Worm (Caenorhabditis elegans) whole organism, L4 larva: ENCODE data around the gene srt-23.
A peak's percentile ranks its signal among the peaks of the same experiment; 100 is the strongest.

Source experiments
- R02D3.7 ChIP-seq: fragments of 150-350 bp; sonication (generic microtip); optimal IDR thresholded peaks from 3 replicates; lab custom pipeline; 2014; ENCODE audit warnings: missing biosample characterization, missing genetic modification characterization
- Y105C5A.15 ChIP-seq: fragments of 200-800 bp; sonication (Bioruptor generic); IDR thresholded peaks from 2 replicates; pipeline ENCODE4 v1.3.6; 2022; ENCODE audit warnings: missing genetic modification characterization, missing compliant biosample characterization
- Y5F2A.4 ChIP-seq: fragments of 200-800 bp; sonication (Bioruptor generic); optimal IDR thresholded peaks from 2 replicates; lab custom pipeline; 2018; ENCODE audit warnings: mild to moderate bottlenecking, missing genetic modification characterization, missing compliant biosample characterization
- ZK337.2 ChIP-seq: fragments of 200-800 bp; sonication (Bioruptor generic); IDR thresholded peaks from 2 replicates; pipeline ENCODE4 v1.3.6; 2022; ENCODE audit warnings: missing genetic modification reagents, missing genetic modification characterization, missing compliant biosample characterization
- ZK546.5 ChIP-seq, 2 experiments: sonication (generic microtip); optimal IDR thresholded peaks; 2 replicates each; lab custom pipeline; 2017; ENCODE audit warnings: missing biosample characterization in 2 of 2, missing genetic modification characterization in 2 of 2
- aha-1 ChIP-seq: fragments of 150-350 bp; peaks from one replicate; lab custom pipeline; 2014; ENCODE audit warnings: missing biosample characterization, missing genetic modification characterization
- ama-1 ChIP-seq: fragments of 150-350 bp; optimal IDR thresholded peaks from 2 replicates; lab custom pipeline; 2014; ENCODE audit warnings: inconsistent platforms, mixed read lengths
- ceh-20 ChIP-seq: fragments of 200-800 bp; sonication (Bioruptor generic); IDR thresholded peaks from 2 replicates; pipeline ENCODE4 v1.3.6; 2022; ENCODE audit warnings: missing genetic modification reagents, missing genetic modification characterization, missing compliant biosample characterization
- ceh-28 ChIP-seq: fragments of 150-350 bp; optimal IDR thresholded peaks from 2 replicates; lab custom pipeline; 2014; ENCODE audit warnings: missing biosample characterization, missing genetic modification reagents, missing genetic modification characterization
- ceh-62 ChIP-seq: sonication (generic microtip); optimal IDR thresholded peaks from 2 replicates; lab custom pipeline; 2017; ENCODE audit warnings: missing biosample characterization, missing genetic modification characterization
- ces-1 ChIP-seq: fragments of 150-350 bp; sonication (generic microtip); optimal IDR thresholded peaks from 4 replicates; lab custom pipeline; 2014; ENCODE audit warnings: missing biosample characterization, missing genetic modification reagents, missing genetic modification characterization
- daf-12 ChIP-seq: fragments of 150-350 bp; optimal IDR thresholded peaks from 2 replicates; lab custom pipeline; 2014; ENCODE audit warnings: missing biosample characterization, missing genetic modification reagents, missing genetic modification characterization
- dmd-9 ChIP-seq: fragments of 200-800 bp; sonication (Bioruptor generic); IDR thresholded peaks from 2 replicates; pipeline ENCODE4 v1.3.6; 2022; ENCODE audit warnings: missing genetic modification reagents, missing genetic modification characterization, missing compliant biosample characterization
- duxl-1 ChIP-seq: sonication (generic microtip); optimal IDR thresholded peaks from 2 replicates; lab custom pipeline; 2016; ENCODE audit warnings: mild to moderate bottlenecking, missing genetic modification characterization, moderate library complexity, missing compliant biosample characterization; ENCODE audit not compliant: poor library complexity
- fkh-10 ChIP-seq: fragments of 150-350 bp; optimal IDR thresholded peaks from 2 replicates; lab custom pipeline; 2014; ENCODE audit warnings: missing biosample characterization, missing genetic modification reagents, missing genetic modification characterization
- fos-1 ChIP-seq: fragments of 150-350 bp; optimal IDR thresholded peaks from 2 replicates; lab custom pipeline; 2014; ENCODE audit warnings: missing biosample characterization, missing genetic modification characterization
- hif-1 ChIP-seq, 2 experiments: sonication (generic microtip); optimal IDR thresholded peaks; 2 replicates each; lab custom pipeline; 2016 to 2017; ENCODE audit warnings: missing compliant biosample characterization in 2 of 2, missing genetic modification characterization in 2 of 2, missing genetic modification reagents in 2 of 2, missing genotype in 2 of 2, mild to moderate bottlenecking in 1 of 2
- hlh-11 ChIP-seq: fragments of 200-800 bp; sonication (Bioruptor generic); optimal IDR thresholded peaks from 2 replicates; lab custom pipeline; 2018; ENCODE audit warnings: mild to moderate bottlenecking, missing genetic modification characterization, missing compliant biosample characterization
- jun-1 ChIP-seq: fragments of 150-350 bp; optimal IDR thresholded peaks from 2 replicates; lab custom pipeline; 2014; ENCODE audit warnings: missing biosample characterization, missing genetic modification reagents, missing genetic modification characterization
- lin-38 ChIP-seq: fragments of 200-800 bp; sonication (Bioruptor generic); IDR thresholded peaks from 2 replicates; pipeline ENCODE4 v1.3.6; 2022; ENCODE audit warnings: missing genetic modification reagents, missing genetic modification characterization, missing compliant biosample characterization
- lin-39 ChIP-seq: fragments of 150-350 bp; optimal IDR thresholded peaks from 2 replicates; lab custom pipeline; 2014; ENCODE audit warnings: missing biosample characterization, missing genetic modification reagents, missing genetic modification characterization
- lsy-2 ChIP-seq, 2 experiments: fragments of 150-350 bp in 1 of 2; sonication (generic microtip) in 1 of 2; optimal IDR thresholded peaks; 2 replicates each; lab custom pipeline; 2014 to 2017; ENCODE audit warnings: missing biosample characterization in 2 of 2, missing genetic modification characterization in 2 of 2
- mdt-29 ChIP-seq: fragments of 200-800 bp; sonication (Bioruptor generic); IDR thresholded peaks from 2 replicates; pipeline ENCODE4 v1.3.6; 2022; ENCODE audit warnings: missing genetic modification reagents, missing genetic modification characterization, missing compliant biosample characterization
- mep-1 ChIP-seq: fragments of 150-350 bp; sonication (generic microtip); optimal IDR thresholded peaks from 3 replicates; lab custom pipeline; 2014; ENCODE audit warnings: missing biosample characterization, missing genetic modification characterization
- mes-2 ChIP-seq: sonication (generic microtip); optimal IDR thresholded peaks from 2 replicates; lab custom pipeline; 2016; ENCODE audit warnings: missing genotype, mild to moderate bottlenecking, missing genetic modification characterization, missing compliant biosample characterization; ENCODE audit not compliant: poor library complexity, severe bottlenecking
- mxl-3 ChIP-seq: fragments of 200-800 bp; sonication (Bioruptor generic); optimal IDR thresholded peaks from 2 replicates; lab custom pipeline; 2018; ENCODE audit warnings: mild to moderate bottlenecking, missing genetic modification characterization, missing compliant biosample characterization
- nhr-111 ChIP-seq: fragments of 200-800 bp; sonication (Bioruptor generic); optimal IDR thresholded peaks from 2 replicates; lab custom pipeline; 2018; ENCODE audit warnings: mild to moderate bottlenecking, missing genetic modification characterization, missing compliant biosample characterization
- nhr-25 ChIP-seq: sonication (generic microtip); optimal IDR thresholded peaks from 2 replicates; lab custom pipeline; 2017; ENCODE audit warnings: missing genetic modification characterization, mild to moderate bottlenecking, missing compliant biosample characterization, antibody characterized with exemption, moderate library complexity, borderline replicate concordance; ENCODE audit not compliant: insufficient read depth
- nhr-28 ChIP-seq: fragments of 150-350 bp; optimal IDR thresholded peaks from 2 replicates; lab custom pipeline; 2014; ENCODE audit warnings: missing biosample characterization, missing genetic modification characterization
- pqm-1 ChIP-seq: sonication (generic microtip); optimal IDR thresholded peaks from 2 replicates; lab custom pipeline; 2017; ENCODE audit warnings: missing biosample characterization, missing genetic modification characterization
- set-16 ChIP-seq: fragments of 200-800 bp; sonication (Bioruptor generic); IDR thresholded peaks from 2 replicates; pipeline ENCODE4 v1.3.6; 2022; ENCODE audit warnings: missing genetic modification reagents, missing genetic modification characterization, missing compliant biosample characterization
- tra-1 ChIP-seq: fragments of 200-800 bp; sonication (Bioruptor generic); IDR thresholded peaks from 2 replicates; pipeline ENCODE4 v1.3.6; 2022; ENCODE audit warnings: missing genetic modification reagents, missing genetic modification characterization, missing compliant biosample characterization
- unc-62 ChIP-seq, 3 experiments: fragments of 150-350 bp in 1 of 3; sonication (generic microtip); optimal IDR thresholded peaks in 2 of 3; peaks in 1 of 3; 1 replicate in 1 of 3; 2 replicates in 2 of 3; lab custom pipeline; 2014 to 2017; ENCODE audit warnings: missing biosample characterization in 3 of 3, missing genetic modification characterization in 3 of 3, missing genetic modification reagents in 3 of 3, missing genotype in 1 of 3
- ztf-11 ChIP-seq: fragments of 150-350 bp; optimal IDR thresholded peaks from 2 replicates; lab custom pipeline; 2014; ENCODE audit warnings: missing biosample characterization, missing genetic modification characterization

Gene srt-23

DNA sequence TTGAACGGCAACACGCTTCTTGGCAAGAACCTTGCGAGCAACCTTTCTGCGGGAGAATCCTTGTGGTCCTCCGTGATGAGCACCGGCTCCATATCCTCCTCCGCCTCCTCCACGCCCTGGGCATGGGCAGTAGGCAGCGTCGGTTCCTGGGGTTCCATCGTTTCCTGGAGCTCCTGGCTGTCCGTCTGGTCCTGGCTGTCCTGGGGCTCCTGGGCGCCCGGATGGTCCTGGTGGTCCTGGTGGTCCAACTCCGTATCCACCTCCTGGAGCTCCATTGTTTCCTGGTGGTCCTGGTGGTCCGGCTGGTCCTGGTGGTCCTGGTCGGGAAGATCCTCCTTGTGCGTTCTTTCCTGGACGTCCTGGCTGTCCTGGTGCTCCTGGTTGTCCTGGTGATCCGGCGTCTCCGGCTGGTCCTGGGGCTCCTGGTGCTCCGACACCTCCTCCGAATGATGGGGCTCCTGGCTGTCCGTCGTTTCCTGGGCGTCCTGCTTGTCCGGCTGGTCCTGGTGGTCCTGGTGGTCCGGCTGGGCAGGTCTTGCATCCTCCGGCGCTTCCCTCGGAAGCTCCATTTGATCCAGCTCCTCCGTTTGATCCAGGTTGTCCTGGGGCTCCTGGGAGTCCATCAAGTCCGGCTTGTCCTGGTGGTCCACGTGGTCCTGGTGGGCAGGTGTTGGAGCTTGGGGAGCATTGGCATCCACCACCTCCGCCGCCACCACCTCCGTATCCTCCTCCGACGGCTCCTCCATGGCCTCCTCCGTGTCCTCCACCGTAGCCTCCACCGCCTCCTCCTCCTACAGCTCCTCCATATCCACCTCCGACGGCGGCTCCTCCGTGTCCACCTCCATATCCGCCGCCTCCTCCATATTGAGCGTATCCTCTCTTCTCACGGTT is 6.2 kb downstream of the srt-23 start:
- TF ChIP-seq R02D3.7 (tag; lab: Kevin White, UChicago) = no peak
- TF ChIP-seq set-16 = peak; percentile 96
- 0 out of 2 replicates have a peak, but pooled peaks have one; percentile 9 for TF ChIP-seq lin-38 (GFP tag; lab: Robert Waterston, UW)

DNA sequence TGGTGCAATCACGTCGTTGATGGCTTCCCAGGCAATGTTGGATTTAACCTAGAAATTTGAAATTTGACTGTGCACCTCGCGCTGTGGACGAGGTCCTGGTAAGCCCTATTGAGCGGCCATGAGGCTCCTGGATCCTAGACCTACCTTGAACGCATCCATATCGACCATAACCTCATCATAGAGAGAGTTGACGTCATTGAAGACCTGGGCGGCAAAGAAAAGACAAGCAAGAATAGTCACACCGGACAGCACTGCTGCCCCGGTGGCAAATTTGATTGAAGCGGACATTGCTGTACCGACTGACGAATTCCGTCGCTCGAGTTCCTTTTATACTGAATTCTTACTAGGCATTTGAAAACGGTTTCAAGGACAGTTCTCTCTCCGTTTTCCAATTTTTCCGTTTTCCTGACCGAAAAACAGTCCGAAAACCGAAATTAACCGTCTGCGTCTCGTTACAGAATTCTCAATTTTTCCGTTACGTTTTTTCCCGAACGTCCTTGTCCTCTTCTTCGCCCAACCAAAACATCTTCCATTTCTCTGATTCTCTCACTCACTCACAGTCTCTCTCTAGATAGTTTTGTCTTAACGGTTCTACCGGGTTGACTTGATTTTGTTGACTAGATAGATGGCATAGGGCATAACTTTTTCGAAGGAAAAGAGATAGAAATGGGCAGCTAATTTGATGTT is 7.0 kb downstream of the srt-23 start, which contains the start of gene col-103:
col-103 (minus strand) TSS at position 302 of the 687 bp plus-strand sequence.
- TF ChIP-seq duxl-1 (tag; lab: Kevin White, UChicago) (no peak), mes-2 (tag; lab: Kevin White, UChicago) (peak; percentile 34), fkh-10 (no peak), mep-1 (tag; lab: Kevin White, UChicago) (peak; percentile 19), lin-39 (tag; lab: Kevin White, UChicago) (no peak), tra-1 (GFP tag; lab: Robert Waterston, UW) (no peak), jun-1 (tag; lab: Kevin White, UChicago) (no peak), fos-1 (tag; lab: Kevin White, UChicago) (no peak), Y5F2A.4 (GFP tag; lab: Kevin White, UChicago) (no peak), mxl-3 (GFP tag; lab: Kevin White, UChicago) (no peak), pqm-1 (tag; lab: Kevin White, UChicago) (no peak), mdt-29 (GFP tag; lab: Robert Waterston, UW) (no peak), lsy-2 (tag; optimal IDR thresholded peaks at IDR 0.05; lab: Kevin White, UChicago) (peak in 1 of 2 experiments; percentile 21), nhr-111 (GFP tag; lab: Kevin White, UChicago) (no peak), hlh-11 (tag; lab: Kevin White, UChicago) (no peak), Y105C5A.15 (GFP tag; lab: Robert Waterston, UW) (no peak), daf-12 (tag; lab: Kevin White, UChicago) (no peak), nhr-25 (peak; percentile 77), nhr-28 (tag; lab: Kevin White, UChicago) (peak; percentile 51), ceh-20 (GFP tag; lab: Robert Waterston, UW) (no peak), unc-62 (GFP tag; optimal IDR thresholded peaks at IDR 0.05 in 1 of 2; lab: Kevin White, UChicago) (peak in 1 of 2 experiments; percentile 92), unc-62 (tag; optimal IDR thresholded peaks at IDR 0.05; lab: Kevin White, UChicago) (no peak), ama-1 (lab: Kevin White, UChicago) (peak; percentile 93)

DNA sequence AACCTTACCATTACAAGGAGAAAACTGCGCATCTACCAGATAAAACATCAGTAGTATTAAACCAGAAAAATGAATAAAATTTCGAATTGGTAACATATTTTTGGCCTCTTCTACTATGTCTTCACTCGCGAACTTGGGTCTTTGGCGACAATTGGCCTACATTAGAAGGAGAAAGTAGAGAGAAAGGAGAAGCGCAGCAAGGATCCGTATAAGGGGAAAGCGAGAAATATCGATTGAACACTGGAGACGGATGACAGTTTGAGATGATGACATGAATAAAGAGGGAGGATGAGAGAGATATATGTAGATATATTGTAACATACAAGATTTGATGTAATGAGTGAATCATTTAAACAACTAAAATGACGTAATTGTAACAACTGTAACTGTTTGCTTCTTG is 11.8 kb downstream of the srt-23 start, which contains the start of gene F56B3.2:
F56B3.2 (minus strand) TSS at position 273 of the 400 bp plus-strand sequence.
- no peak for TF ChIP-seq dmd-9 (GFP tag; lab: Robert Waterston, UW)
- no peak for TF ChIP-seq ztf-11 (tag; lab: Kevin White, UChicago)
- TF ChIP-seq aha-1 (tag; lab: Kevin White, UChicago) = peak; percentile 24
- no peak for TF ChIP-seq ZK546.5 (tag; optimal IDR thresholded peaks at IDR 0.05; lab: Kevin White, UChicago)
- TF ChIP-seq ZK337.2 = no peak
- no peak for TF ChIP-seq hif-1 (tag; optimal IDR thresholded peaks at IDR 0.05; lab: Kevin White, UChicago)
- TF ChIP-seq ceh-28 = peak; percentile 32
- no peak for TF ChIP-seq ceh-62 (tag; lab: Kevin White, UChicago)
- no peak for TF ChIP-seq ces-1 (GFP tag; lab: Kevin White, UChicago)
